Worm (Caenorhabditis elegans) whole organism, L1 larva: Measurements from ENCODE around the gene C29F9.5.

Experiments
- Y116A8C.19 ChIP-seq: sonication (generic microtip); optimal IDR thresholded peaks from 2 replicates; lab custom pipeline; 2016; ENCODE audit warnings: missing compliant biosample characterization, missing genetic modification characterization, borderline replicate concordance
- lin-39 ChIP-seq: fragments of 150-350 bp; optimal IDR thresholded peaks from 2 replicates; lab custom pipeline; 2014; ENCODE audit warnings: missing biosample characterization, missing genetic modification reagents, missing genetic modification characterization
- mab-9 ChIP-seq: fragments of 200-800 bp; sonication (Bioruptor generic); IDR thresholded peaks from 2 replicates; pipeline ENCODE4 v1.3.6; 2022; ENCODE audit warnings: missing genetic modification reagents, missing genetic modification characterization, missing compliant biosample characterization
- mep-1 ChIP-seq: fragments of 150-350 bp; optimal IDR thresholded peaks from 2 replicates; lab custom pipeline; 2014; ENCODE audit warnings: missing biosample characterization, missing genetic modification characterization
- nhr-20 ChIP-seq: sonication (generic microtip); optimal IDR thresholded peaks from 2 replicates; lab custom pipeline; 2016; ENCODE audit warnings: mild to moderate bottlenecking, missing genetic modification characterization, missing compliant biosample characterization
- snpc-4 ChIP-seq: fragments of 150-350 bp; optimal IDR thresholded peaks from 2 replicates; lab custom pipeline; 2014; ENCODE audit warnings: missing biosample characterization, missing genetic modification characterization

- TF ChIP-seq mep-1 (tag; lab: Kevin White, UChicago) (no peak), nhr-20 (tag; lab: Kevin White, UChicago) (no peak), mab-9 (no peak), lin-39 (tag; lab: Kevin White, UChicago) (no peak), Y116A8C.19 (tag; lab: Kevin White, UChicago) (no peak), snpc-4 (no peak)
Observed at ce11 chrIII:149132-149531, 31.8 kb downstream of the C29F9.5 start.
